Worm (Caenorhabditis elegans): ENCODE data around the gene lat-1.

DNA sequence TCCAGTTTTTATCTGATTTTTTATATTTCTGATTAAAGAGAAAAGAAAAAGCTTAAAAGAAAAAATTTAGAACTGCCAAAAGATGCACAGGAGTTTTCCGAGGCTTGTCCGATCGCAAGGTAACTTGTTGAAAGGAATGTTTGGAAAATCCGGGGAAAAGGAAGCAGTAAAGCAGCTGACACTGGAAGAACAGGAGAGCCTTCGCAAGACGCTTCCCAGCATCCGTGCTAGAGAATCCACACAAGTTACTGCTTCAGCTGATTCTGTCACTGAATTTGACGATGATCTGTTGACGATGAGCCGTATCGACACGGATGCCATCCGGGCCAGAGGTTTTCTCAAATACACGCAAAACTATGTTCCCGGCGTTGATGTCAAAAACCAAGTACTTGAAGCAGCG lies 33.1 kb downstream of the lat-1 start, which contains the start of gene mrpl-50:
- TF ChIP-seq ref-1 (GFP tag; conservative IDR thresholded peaks at IDR 0.05) (no peak), klf-2 (GFP tag; conservative IDR thresholded peaks at IDR 0.05) (no peak), med-1 (GFP tag; optimal IDR thresholded peaks at IDR 0.05; ENCODE audit: insufficient read depth) (no peak), T22C8.4 (GFP tag; IDR thresholded peaks at IDR 0.05) (no peak), ztf-23 (GFP tag; IDR thresholded peaks at IDR 0.05) (no peak), ztf-29 (GFP tag; IDR thresholded peaks at IDR 0.05) (no peak), flt-1 (GFP tag; IDR thresholded peaks at IDR 0.05) (no peak)

Measured in whole organism, midembryonic.